Worm (Caenorhabditis elegans): ENCODE results near the gene R107.2.

The R107.2 gene

ce11 chrIII:9002545-9002944 lies 43.2 kb downstream of the R107.2 start, which contains the start of the genes F59B2.15 and zif-1:
F59B2.15 (minus strand) TSS chrIII:9002645.
zif-1 (plus strand) TSS chrIII:9002779.
- TF ChIP-seq ceh-43 (GFP tag; optimal IDR thresholded peaks at IDR 0.05) = no peak
- no peak for TF ChIP-seq nhr-2 (tag; optimal IDR thresholded peaks at IDR 0.05)
- TF ChIP-seq blmp-1 (tag; optimal IDR thresholded peaks at IDR 0.05) = no peak
- no peak for TF ChIP-seq sptf-1 (tag; optimal IDR thresholded peaks at IDR 0.05)
- TF ChIP-seq snpc-4 (tag; optimal IDR thresholded peaks at IDR 0.05) = no peak
- TF ChIP-seq hlh-1 (tag; optimal IDR thresholded peaks at IDR 0.05) = no peak
- no peak for TF ChIP-seq lin-13 (tag; optimal IDR thresholded peaks at IDR 0.05)
- no peak for TF ChIP-seq unc-62 (GFP tag; optimal IDR thresholded peaks at IDR 0.05)
- TF ChIP-seq drap-1 (GFP tag; optimal IDR thresholded peaks at IDR 0.05) = no peak
- no peak for TF ChIP-seq sem-2 (GFP tag; optimal IDR thresholded peaks at IDR 0.05)
- TF ChIP-seq elt-3 (tag; optimal IDR thresholded peaks at IDR 0.05) = no peak

- TF ChIP-seq ceh-43 (GFP tag; optimal IDR thresholded peaks at IDR 0.05) (no peak), unc-39 (tag; optimal IDR thresholded peaks at IDR 0.05) (no peak), mep-1 (tag; optimal IDR thresholded peaks at IDR 0.05) (no peak), bed-3 (GFP tag; optimal IDR thresholded peaks at IDR 0.05) (no peak)
These were observed 43.8 kb downstream of the R107.2 start, which contains the start of gene rpn-6.2 for ce11 chrIII:9001899-9002298. rpn-6.2 (minus strand) TSS chrIII:9001999.

ce11 chrIII:9001491-9001890 lies 44.2 kb downstream of the R107.2 start:
- TF ChIP-seq sptf-1 (tag; optimal IDR thresholded peaks at IDR 0.05) = no peak
- no peak for TF ChIP-seq M03D4.4 (tag; optimal IDR thresholded peaks at IDR 0.05)

- no peak for TF ChIP-seq nhr-12 (tag; optimal IDR thresholded peaks at IDR 0.05)
- no peak for TF ChIP-seq nhr-76 (tag; optimal IDR thresholded peaks at IDR 0.05)
- no peak for TF ChIP-seq ceh-39 (tag; optimal IDR thresholded peaks at IDR 0.05)
These were observed 46.2 kb downstream of the R107.2 start, which contains the start of gene F59B2.3 for ce11 chrIII:8999508-8999907. F59B2.3 (minus strand) TSS chrIII:8999766.

ce11 chrIII:8998884-8999283 lies 46.9 kb downstream of the R107.2 start:
- TF ChIP-seq drap-1 (GFP tag; optimal IDR thresholded peaks at IDR 0.05) = no peak
- TF ChIP-seq elt-3 (tag; optimal IDR thresholded peaks at IDR 0.05) = no peak
- TF ChIP-seq pha-4 (tag; optimal IDR thresholded peaks at IDR 0.05) = no peak
- TF ChIP-seq nhr-237 (tag; optimal IDR thresholded peaks at IDR 0.05) = no peak

- no peak for TF ChIP-seq ztf-11 (tag; optimal IDR thresholded peaks at IDR 0.05)
These were observed 47.9 kb downstream of the R107.2 start for ce11 chrIII:8997821-8998220.

ce11 chrIII:8996686-8997085 lies 49.1 kb downstream of the R107.2 start, which contains the start of gene skat-1:
skat-1 (minus strand) TSS chrIII:8996786.
- no peak for TF ChIP-seq ceh-83 (GFP tag; optimal IDR thresholded peaks at IDR 0.05)
- TF ChIP-seq nhr-28 (tag; optimal IDR thresholded peaks at IDR 0.05) = no peak
- TF ChIP-seq blmp-1 (tag; optimal IDR thresholded peaks at IDR 0.05) = no peak
- no peak for TF ChIP-seq tbx-8 (GFP tag; optimal IDR thresholded peaks at IDR 0.05)
- TF ChIP-seq elt-3 (tag; optimal IDR thresholded peaks at IDR 0.05) = no peak
- TF ChIP-seq hlh-1 (tag; optimal IDR thresholded peaks at IDR 0.05) = no peak
- no peak for TF ChIP-seq flh-1 (GFP tag; optimal IDR thresholded peaks at IDR 0.05)
- TF ChIP-seq pha-4 (tag; optimal IDR thresholded peaks at IDR 0.05) = no peak
